Fruit fly (Drosophila melanogaster) whole organism, embryonic: ENCODE measurements around the gene RpS29.

ENCODE experiments used
- Bteb2 ChIP-seq: fragments of 200-800 bp; sonication (Bioruptor generic); optimal IDR thresholded peaks from 2 replicates; lab custom pipeline; 2016; ENCODE audit warnings: missing biosample characterization, missing genetic modification characterization
- CG10147 ChIP-seq: fragments of 200-800 bp; sonication (Bioruptor generic); optimal IDR thresholded peaks from 2 replicates; lab custom pipeline; 2019; ENCODE audit warnings: missing biosample characterization, mild to moderate bottlenecking, missing genetic modification characterization, moderate library complexity
- CG11504 ChIP-seq: fragments of 200-800 bp; sonication (Bioruptor generic); optimal IDR thresholded peaks from 3 replicates; lab custom pipeline; 2019; ENCODE audit warnings: missing biosample characterization, mild to moderate bottlenecking, missing genetic modification characterization, moderate library complexity
- CG13424 ChIP-seq: fragments of 200-800 bp; sonication (Bioruptor generic); optimal IDR thresholded peaks from 2 replicates; lab custom pipeline; 2019; ENCODE audit warnings: missing biosample characterization, mild to moderate bottlenecking, missing genetic modification characterization, moderate library complexity
- CG14667 ChIP-seq: fragments of 200-800 bp; sonication (Bioruptor generic); IDR thresholded peaks from 2 replicates; pipeline ENCODE4 v1.3.6; 2022; ENCODE audit warnings: missing biosample characterization, missing genetic modification characterization
- CG1602 ChIP-seq: fragments of 200-800 bp; sonication (Bioruptor generic); optimal IDR thresholded peaks from 3 replicates; lab custom pipeline; 2016; ENCODE audit warnings: missing biosample characterization, missing genetic modification characterization
- CG16815 ChIP-seq: fragments of 200-800 bp; sonication (Bioruptor generic); optimal IDR thresholded peaks from 3 replicates; lab custom pipeline; 2017; ENCODE audit warnings: missing biosample characterization, mild to moderate bottlenecking, missing genetic modification characterization
- CG17186 ChIP-seq: fragments of 200-800 bp; sonication (Bioruptor generic); optimal IDR thresholded peaks from 3 replicates; lab custom pipeline; 2017; ENCODE audit warnings: missing biosample characterization, missing genetic modification reagents, missing genetic modification characterization
- CG17829 ChIP-seq: fragments of 200-800 bp; optimal IDR thresholded peaks from 2 replicates; lab custom pipeline; 2019; ENCODE audit warnings: missing biosample characterization, mild to moderate bottlenecking, missing genetic modification characterization, moderate library complexity
- CG17912 ChIP-seq: fragments of 200-800 bp; sonication (Bioruptor generic); optimal IDR thresholded peaks from 2 replicates; lab custom pipeline; 2018; ENCODE audit warnings: missing biosample characterization, mild to moderate bottlenecking, missing genetic modification characterization
- CG30020 ChIP-seq: fragments of 200-800 bp; optimal IDR thresholded peaks from 2 replicates; lab custom pipeline; 2019; ENCODE audit warnings: missing biosample characterization, mild to moderate bottlenecking, missing genetic modification characterization, moderate library complexity
- CG31365 ChIP-seq: fragments of 200-800 bp; sonication (Bioruptor generic); optimal IDR thresholded peaks from 2 replicates; lab custom pipeline; 2018; ENCODE audit warnings: missing biosample characterization, mild to moderate bottlenecking, missing genetic modification characterization
- CG32767 ChIP-seq: fragments of 200-800 bp; sonication (Bioruptor generic); IDR thresholded peaks from 2 replicates; pipeline ENCODE4 v1.3.6; 2022; ENCODE audit warnings: missing biosample characterization, missing genetic modification characterization
- CG33557 ChIP-seq: fragments of 200-800 bp; sonication (Bioruptor generic); optimal IDR thresholded peaks from 2 replicates; lab custom pipeline; 2019; ENCODE audit warnings: missing biosample characterization, mild to moderate bottlenecking, missing genetic modification characterization, moderate library complexity
- CG3838 ChIP-seq: fragments of 200-800 bp; sonication (Bioruptor generic); optimal IDR thresholded peaks from 3 replicates; lab custom pipeline; 2016; ENCODE audit warnings: missing biosample characterization, missing genetic modification characterization
- CG3847 ChIP-seq: fragments of 200-800 bp; sonication (Bioruptor generic); IDR thresholded peaks from 2 replicates; pipeline ENCODE4 v1.3.6; 2022; ENCODE audit warnings: missing biosample characterization, missing genetic modification characterization
- CG4282 ChIP-seq: fragments of 200-800 bp; sonication (Bioruptor generic); optimal IDR thresholded peaks from 2 replicates; lab custom pipeline; 2016; ENCODE audit warnings: missing biosample characterization, missing genetic modification characterization
- CG4404 ChIP-seq: fragments of 200-800 bp; sonication (Bioruptor generic); IDR thresholded peaks from 2 replicates; pipeline ENCODE4 v1.3.6; 2022; ENCODE audit warnings: missing biosample characterization, missing genetic modification characterization
- CG5245 ChIP-seq: fragments of 200-800 bp; sonication (Bioruptor generic); optimal IDR thresholded peaks from 3 replicates; lab custom pipeline; 2016; ENCODE audit warnings: missing biosample characterization, missing genetic modification characterization
- CG6813 ChIP-seq: fragments of 200-800 bp; sonication (Bioruptor generic); optimal IDR thresholded peaks from 2 replicates; lab custom pipeline; 2017; ENCODE audit warnings: missing biosample characterization, missing genetic modification characterization, mild to moderate bottlenecking, moderate library complexity, missing genetic modification reagents
- CG7963 ChIP-seq: fragments of 200-800 bp; sonication (Bioruptor generic); IDR thresholded peaks from 3 replicates; pipeline ENCODE4 v1.3.6; 2022; ENCODE audit warnings: missing biosample characterization, missing genetic modification characterization; ENCODE audit not compliant: partially characterized antibody
- CG8359 ChIP-seq: fragments of 200-800 bp; sonication (Bioruptor generic); optimal IDR thresholded peaks from 2 replicates; lab custom pipeline; 2017; ENCODE audit warnings: missing biosample characterization, mild to moderate bottlenecking, missing genetic modification characterization, borderline replicate concordance
- CG9609 ChIP-seq: fragments of 200-800 bp; sonication (Bioruptor generic); optimal IDR thresholded peaks from 3 replicates; lab custom pipeline; 2016; ENCODE audit warnings: missing biosample characterization, missing genetic modification characterization
- Camta ChIP-seq: fragments of 200-800 bp; sonication (Bioruptor generic); optimal IDR thresholded peaks from 2 replicates; lab custom pipeline; 2016; ENCODE audit warnings: missing biosample characterization, missing genetic modification characterization
- CrebB ChIP-seq: fragments of 200-800 bp; sonication (Bioruptor generic); optimal IDR thresholded peaks from 3 replicates; lab custom pipeline; 2018; ENCODE audit warnings: missing biosample characterization, mild to moderate bottlenecking, missing genetic modification characterization
- Dll ChIP-seq: fragments of 200-800 bp; sonication (Bioruptor generic); IDR thresholded peaks from 4 replicates; pipeline ENCODE4 v1.3.6; 2022; ENCODE audit warnings: missing biosample characterization, missing genetic modification characterization; ENCODE audit not compliant: partially characterized antibody
- Dp ChIP-seq: fragments of 200-800 bp; sonication (Bioruptor generic); optimal IDR thresholded peaks from 2 replicates; lab custom pipeline; 2018; ENCODE audit warnings: missing biosample characterization, mild to moderate bottlenecking, missing genetic modification characterization, moderate library complexity
- Hey ChIP-seq: fragments of 200-800 bp; sonication (Bioruptor generic); optimal IDR thresholded peaks from 3 replicates; lab custom pipeline; 2018; ENCODE audit warnings: missing biosample characterization, mild to moderate bottlenecking, missing genetic modification characterization
- Max ChIP-seq: fragments of 200-800 bp; sonication (Bioruptor generic); optimal IDR thresholded peaks from 2 replicates; lab custom pipeline; 2016; ENCODE audit warnings: missing biosample characterization, mild to moderate bottlenecking, missing genetic modification characterization
- Myb ChIP-seq: fragments of 200-800 bp; sonication (Bioruptor generic); optimal IDR thresholded peaks from 2 replicates; lab custom pipeline; 2016; ENCODE audit warnings: missing biosample characterization, missing genetic modification characterization
- NK7.1 ChIP-seq: fragments of 200-800 bp; sonication (Bioruptor generic); optimal IDR thresholded peaks from 3 replicates; lab custom pipeline; 2016; ENCODE audit warnings: missing biosample characterization, missing genetic modification characterization
- Neu2 ChIP-seq: fragments of 200-800 bp; sonication (Bioruptor generic); optimal IDR thresholded peaks from 3 replicates; lab custom pipeline; 2016; ENCODE audit warnings: missing biosample characterization, missing genetic modification characterization, borderline replicate concordance
- Nf-YB ChIP-seq: fragments of 200-800 bp; sonication (Bioruptor generic); optimal IDR thresholded peaks from 3 replicates; lab custom pipeline; 2019; ENCODE audit warnings: missing biosample characterization, mild to moderate bottlenecking, missing genetic modification characterization, moderate library complexity
- bigmax ChIP-seq: fragments of 200-800 bp; sonication (Bioruptor generic); optimal IDR thresholded peaks from 2 replicates; lab custom pipeline; 2018; ENCODE audit warnings: missing biosample characterization, mild to moderate bottlenecking, missing genetic modification characterization
- da ChIP-seq: fragments of 200-800 bp; sonication (Bioruptor generic); optimal IDR thresholded peaks from 2 replicates; lab custom pipeline; 2016; ENCODE audit warnings: missing biosample characterization, missing genetic modification characterization
- danr ChIP-seq: fragments of 200-800 bp; sonication (Bioruptor generic); IDR thresholded peaks from 2 replicates; pipeline ENCODE4 v1.3.6; 2022; ENCODE audit warnings: missing biosample characterization, missing genetic modification characterization
- pb ChIP-seq: fragments of 200-800 bp; sonication (Bioruptor generic); optimal IDR thresholded peaks from 3 replicates; lab custom pipeline; 2016; ENCODE audit warnings: missing biosample characterization, missing genetic modification characterization
- pzg ChIP-seq: fragments of 200-800 bp; sonication (Bioruptor generic); optimal IDR thresholded peaks from 3 replicates; lab custom pipeline; 2018; ENCODE audit warnings: missing biosample characterization, mild to moderate bottlenecking, missing genetic modification characterization, moderate library complexity
- row ChIP-seq: fragments of 200-800 bp; sonication (Bioruptor generic); IDR thresholded peaks from 3 replicates; pipeline ENCODE4 v1.3.6; 2022; ENCODE audit warnings: missing biosample characterization, missing genetic modification characterization
- run ChIP-seq: fragments of 200-800 bp; sonication (Bioruptor generic); optimal IDR thresholded peaks from 3 replicates; lab custom pipeline; 2018; ENCODE audit warnings: missing biosample characterization, mild to moderate bottlenecking, missing genetic modification characterization
- sens ChIP-seq: fragments of 200-800 bp; sonication (Bioruptor generic); peaks from one replicate; lab custom pipeline; 2016; ENCODE audit warnings: missing biosample characterization, missing genetic modification characterization
- stc ChIP-seq: fragments of 200-800 bp; sonication (Bioruptor generic); IDR thresholded peaks from 2 replicates; pipeline ENCODE4 v1.3.6; 2022; ENCODE audit warnings: missing biosample characterization, missing genetic modification characterization
- stwl ChIP-seq: fragments of 200-800 bp; sonication (Bioruptor generic); optimal IDR thresholded peaks from 3 replicates; lab custom pipeline; 2018; ENCODE audit warnings: missing biosample characterization, mild to moderate bottlenecking, missing genetic modification characterization, moderate library complexity
- zen ChIP-seq: fragments of 200-800 bp; sonication (Bioruptor generic); optimal IDR thresholded peaks from 3 replicates; lab custom pipeline; 2018; ENCODE audit warnings: missing biosample characterization, mild to moderate bottlenecking, missing genetic modification characterization, moderate library complexity

RpS29 gene

dm6 chr3R:9747900-9748663, 29.8 kb upstream of the RpS29 start (continued):
- TF ChIP-seq CG14667 (no peak), CrebB (tag; lab: Kevin White, UChicago) (no peak), run (tag; lab: Kevin White, UChicago) (no peak), sens (GFP tag; lab: Kevin White, UChicago) (peak; percentile 18), row (GFP tag; lab: Robert Waterston, UW) (no peak), NK7.1 (GFP tag; lab: Kevin White, UChicago) (no peak), CG17186 (no peak), CG6813 (no peak), CG11504 (no peak), CG10147 (GFP tag; lab: Kevin White, UChicago) (no peak), pzg (GFP tag; lab: Kevin White, UChicago) (peak; percentile 50), CG8359 (GFP tag; lab: Kevin White, UChicago) (no peak), Nf-YB (GFP tag; lab: Kevin White, UChicago) (no peak), CG33557 (no peak), CG17829 (tag; lab: Kevin White, UChicago) (no peak), CG3847 (no peak), CG32767 (GFP tag; lab: Robert Waterston, UW) (no peak), CG4282 (GFP tag; lab: Kevin White, UChicago) (no peak), Bteb2 (GFP tag; lab: Kevin White, UChicago) (no peak), CG17912 (GFP tag; lab: Kevin White, UChicago) (no peak), Max (GFP tag; lab: Kevin White, UChicago) (no peak), CG31365 (no peak), Dll (GFP tag; lab: Robert Waterston, UW) (no peak), da (GFP tag; lab: Kevin White, UChicago) (no peak), stwl (tag; lab: Kevin White, UChicago) (no peak), CG5245 (GFP tag; lab: Kevin White, UChicago) (no peak), CG7963 (GFP tag; lab: Robert Waterston, UW) (no peak), pb (GFP tag; lab: Kevin White, UChicago) (no peak), zen (tag; lab: Kevin White, UChicago) (no peak), CG9609 (GFP tag; lab: Kevin White, UChicago) (no peak), Neu2 (no peak), CG30020 (tag; lab: Kevin White, UChicago) (no peak), Hey (tag; lab: Kevin White, UChicago) (no peak), Camta (no peak), stc (no peak), CG1602 (no peak), Dp (GFP tag; lab: Kevin White, UChicago) (peak; percentile 75), bigmax (GFP tag; lab: Kevin White, UChicago) (peak; percentile 90), CG16815 (GFP tag; lab: Kevin White, UChicago) (no peak), Myb (peak; percentile 15), CG4404 (GFP tag; lab: Robert Waterston, UW) (no peak), danr (GFP tag; lab: Robert Waterston, UW) (no peak), CG3838 (GFP tag; lab: Kevin White, UChicago) (no peak), CG13424 (tag; lab: Kevin White, UChicago) (no peak)
- TF ChIP-seq, all 482 proteins: peak for 11
